Fruit fly (Drosophila melanogaster) whole organism, adult: ENCODE results near the gene nAChRbeta1.

Source experiments
- CG11617 ChIP-seq: fragments of 200-800 bp; sonication (Bioruptor generic); optimal IDR thresholded peaks from 2 replicates; lab custom pipeline; 2017; ENCODE audit warnings: mild to moderate bottlenecking, missing biosample characterization, missing genetic modification reagents, missing genetic modification characterization
- CG12768 ChIP-seq: fragments of 200-800 bp; sonication (Bioruptor generic); optimal IDR thresholded peaks from 2 replicates; lab custom pipeline; 2017; ENCODE audit warnings: missing biosample characterization, missing genetic modification characterization, mild to moderate bottlenecking, moderate library complexity, missing genetic modification reagents
- CG14711 ChIP-seq: fragments of 200-800 bp; sonication (Bioruptor generic); optimal IDR thresholded peaks from 2 replicates; lab custom pipeline; 2018; ENCODE audit warnings: missing biosample characterization, mild to moderate bottlenecking, missing genetic modification characterization, moderate library complexity
- CG1620 ChIP-seq: fragments of 200-800 bp; sonication (Bioruptor generic); optimal IDR thresholded peaks from 2 replicates; lab custom pipeline; 2016; ENCODE audit warnings: missing biosample characterization, missing genetic modification characterization
- CG33017 ChIP-seq: fragments of 200-800 bp; sonication (Bioruptor generic); optimal IDR thresholded peaks from 2 replicates; lab custom pipeline; 2018; ENCODE audit warnings: missing biosample characterization, mild to moderate bottlenecking, missing genetic modification characterization, moderate library complexity
- CG5204 ChIP-seq: fragments of 200-800 bp; sonication (Bioruptor generic); optimal IDR thresholded peaks from 2 replicates; lab custom pipeline; 2016; ENCODE audit warnings: missing biosample characterization, missing genetic modification characterization
- CG7045 ChIP-seq: fragments of 200-800 bp; sonication (Bioruptor generic); optimal IDR thresholded peaks from 2 replicates; lab custom pipeline; 2017; ENCODE audit warnings: missing biosample characterization, mild to moderate bottlenecking, missing genetic modification characterization
- CG7101 ChIP-seq: fragments of 200-800 bp; sonication (Bioruptor generic); optimal IDR thresholded peaks from 2 replicates; lab custom pipeline; 2018; ENCODE audit warnings: missing biosample characterization, mild to moderate bottlenecking, missing genetic modification characterization, moderate library complexity
- Clk ChIP-seq: fragments of 200-800 bp; sonication (Bioruptor generic); optimal IDR thresholded peaks from 2 replicates; lab custom pipeline; 2017; ENCODE audit warnings: missing biosample characterization, missing genetic modification characterization
- Crg-1 ChIP-seq: fragments of 200-800 bp; sonication (Bioruptor generic); optimal IDR thresholded peaks from 2 replicates; lab custom pipeline; 2016; ENCODE audit warnings: missing biosample characterization, missing genetic modification characterization
- Hr96 ChIP-seq: fragments of 200-800 bp; sonication (Bioruptor generic); optimal IDR thresholded peaks from 2 replicates; lab custom pipeline; 2016; ENCODE audit warnings: missing biosample characterization, missing genetic modification characterization
- Mnt ChIP-seq: fragments of 200-800 bp; sonication (Bioruptor generic); optimal IDR thresholded peaks from 2 replicates; lab custom pipeline; 2016; ENCODE audit warnings: missing biosample characterization, mild to moderate bottlenecking, missing genetic modification characterization
- bab1 ChIP-seq: fragments of 200-800 bp; sonication (Bioruptor generic); optimal IDR thresholded peaks from 3 replicates; lab custom pipeline; 2019; ENCODE audit warnings: missing biosample characterization, mild to moderate bottlenecking, missing genetic modification characterization, moderate library complexity
- cic ChIP-seq: fragments of 200-800 bp; sonication (Bioruptor generic); optimal IDR thresholded peaks from 2 replicates; lab custom pipeline; 2017; ENCODE audit warnings: missing biosample characterization, mild to moderate bottlenecking, missing genetic modification characterization, moderate library complexity
- cnc ChIP-seq, 2 experiments: fragments of >200 bp; optimal IDR thresholded peaks; 2 replicates each; lab custom pipeline; 2017
- kay ChIP-seq: fragments of 200-800 bp; sonication (Bioruptor generic); peaks from one replicate; lab custom pipeline; 2016; ENCODE audit warnings: missing biosample characterization, missing genetic modification characterization, borderline replicate concordance
- ovo ChIP-seq: fragments of 200-800 bp; sonication (Bioruptor generic); optimal IDR thresholded peaks from 2 replicates; lab custom pipeline; 2016; ENCODE audit warnings: missing biosample characterization, missing genetic modification characterization
- pad ChIP-seq: fragments of 200-800 bp; sonication (Bioruptor generic); optimal IDR thresholded peaks from 3 replicates; lab custom pipeline; 2017; ENCODE audit warnings: missing biosample characterization, missing genetic modification characterization, mild to moderate bottlenecking, moderate library complexity, missing genetic modification reagents
- tj ChIP-seq: fragments of 200-800 bp; sonication (Bioruptor generic); optimal IDR thresholded peaks from 3 replicates; lab custom pipeline; 2017; ENCODE audit warnings: missing biosample characterization, mild to moderate bottlenecking, missing genetic modification characterization, moderate library complexity
- toe ChIP-seq: fragments of 200-800 bp; sonication (Bioruptor generic); optimal IDR thresholded peaks from 2 replicates; lab custom pipeline; 2016; ENCODE audit warnings: missing biosample characterization, missing genetic modification characterization

The nAChRbeta1 gene

DNA sequence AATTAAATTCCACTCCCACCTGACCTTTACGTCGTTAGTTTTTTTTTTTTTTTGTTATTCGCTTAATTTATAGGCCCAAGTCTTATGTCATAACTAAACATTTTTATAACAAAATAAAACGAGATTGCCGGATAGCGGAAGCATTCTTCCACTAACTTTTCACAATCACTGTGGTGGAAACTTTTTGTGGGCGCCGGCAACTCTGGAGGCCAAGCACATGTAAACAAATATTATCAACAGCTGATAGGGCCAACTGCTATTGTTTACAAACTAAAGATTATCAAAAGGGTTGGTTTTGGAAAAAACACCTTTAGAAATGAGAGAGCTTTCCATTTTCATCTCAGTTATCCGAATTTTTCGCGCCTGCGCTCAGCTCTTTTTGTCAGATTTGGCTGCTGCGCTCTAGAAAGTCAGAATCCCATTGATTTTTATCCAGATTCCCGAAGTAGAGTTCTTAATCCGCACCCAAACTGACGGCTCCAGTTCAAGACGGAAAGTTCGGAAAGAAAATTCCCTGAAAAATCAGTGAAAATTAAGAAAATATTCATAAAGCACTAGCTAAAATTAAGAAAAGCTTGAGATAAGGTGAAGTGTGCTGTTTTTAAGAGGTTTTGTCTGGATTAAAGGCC, at the start of gene nAChRbeta1:
TSS of gene nAChRbeta1 (plus strand) at position 432 of the 629 bp plus-strand sequence.
- TF ChIP-seq CG12768 (GFP tag; lab: Kevin White, UChicago): no peak
- no peak for TF ChIP-seq CG11617
- peak; percentile 80 for TF ChIP-seq CG14711 (tag; lab: Kevin White, UChicago)

DNA sequence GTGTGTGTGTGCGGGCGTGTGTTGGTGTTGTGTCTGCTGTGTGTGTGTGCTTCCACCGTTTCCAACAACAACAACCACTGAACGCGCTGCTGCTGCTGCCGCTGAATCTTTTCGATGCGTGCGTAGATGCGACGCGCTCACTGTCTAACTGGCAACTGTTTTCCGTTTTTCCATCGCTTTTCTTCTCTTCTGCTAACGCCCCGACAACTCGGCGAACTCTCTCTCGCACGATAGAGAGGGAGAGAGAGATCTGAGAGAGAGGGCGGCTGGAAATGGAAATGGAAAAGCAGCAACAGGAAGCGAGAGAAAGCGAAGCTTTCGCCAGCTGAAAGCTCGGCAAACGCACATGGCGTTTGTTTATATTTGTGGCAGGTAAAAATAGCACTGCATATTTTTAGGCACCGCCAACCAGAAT, 48.9 kb upstream of the nAChRbeta1 start, which contains the start of gene DopEcR:
TSS of gene DopEcR (minus strand) at position 157 of the 415 bp plus-strand sequence.
- peak; percentile 87 for TF ChIP-seq Mnt (GFP tag; lab: Kevin White, UChicago)
- no peak for TF ChIP-seq Clk (GFP tag; lab: Kevin White, UChicago)

DNA sequence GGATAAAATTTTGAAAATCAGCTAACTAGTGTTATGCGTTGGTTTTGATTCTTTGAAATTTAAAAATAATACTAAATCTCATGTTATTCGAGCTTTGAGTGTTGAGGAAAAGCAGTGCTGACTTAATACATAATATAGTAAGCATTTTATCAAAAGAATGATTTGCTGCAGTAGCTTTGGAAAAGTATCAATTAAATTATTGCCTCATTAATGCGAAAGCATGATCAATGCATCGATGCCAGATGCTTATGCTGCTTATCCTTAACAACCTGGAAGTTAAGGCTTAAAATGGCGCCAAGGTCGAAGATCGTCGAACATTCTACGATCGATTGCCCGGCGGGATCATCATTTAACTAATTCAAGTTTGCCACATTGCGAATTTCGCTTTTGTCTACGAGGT, 47.6 kb upstream of the nAChRbeta1 start, which contains the start of gene CG32240:
TSS of gene CG32240 (minus strand) at position 101 of the 400 bp plus-strand sequence.
- TF ChIP-seq bab1 (no peak), toe (GFP tag; lab: Kevin White, UChicago) (no peak), tj (GFP tag; lab: Kevin White, UChicago) (no peak), Crg-1 (GFP tag; lab: Kevin White, UChicago) (no peak), CG12768 (GFP tag; lab: Kevin White, UChicago) (no peak)

DNA sequence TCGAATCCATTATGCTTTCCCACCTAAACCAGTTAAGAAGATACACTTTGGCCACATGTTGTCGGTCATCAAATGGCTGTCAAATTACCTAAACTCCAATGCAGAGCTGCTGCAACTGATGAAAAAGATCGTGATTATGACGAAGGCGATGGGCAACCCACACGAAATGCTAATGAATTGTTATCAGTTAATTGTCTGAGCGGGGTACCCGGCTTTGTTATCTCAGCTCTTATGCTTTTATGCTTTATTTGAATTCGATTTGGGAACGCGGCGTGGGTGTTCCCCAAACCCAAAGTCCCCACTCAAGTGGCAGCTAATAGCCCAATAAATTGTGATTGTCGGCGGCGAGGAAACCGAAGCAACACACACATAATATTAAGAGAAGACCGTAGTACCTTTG, 46.6 kb upstream of the nAChRbeta1 start:
- TF ChIP-seq cnc (optimal IDR thresholded peaks at IDR 0.05; lab: Kevin White, UChicago) (no peak), kay (GFP tag; lab: Kevin White, UChicago) (no peak)

DNA sequence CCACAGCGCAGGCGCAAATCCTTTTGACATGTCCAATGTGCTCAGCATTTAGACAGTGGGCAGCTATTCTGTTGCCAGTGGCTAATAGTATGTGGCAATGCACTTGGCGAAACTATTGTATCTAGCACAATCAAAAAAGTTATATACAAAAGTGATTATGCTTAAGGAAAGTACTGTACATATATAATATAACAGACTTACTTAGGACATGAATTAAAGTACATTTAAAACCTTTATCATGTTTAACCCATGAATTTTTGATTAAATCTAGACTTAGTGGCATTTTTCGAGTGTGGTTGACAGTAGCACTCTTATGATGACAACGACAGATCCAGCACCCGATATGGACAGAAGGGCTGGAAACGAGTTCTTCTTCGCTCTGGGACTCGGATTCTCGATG, 46.0 kb upstream of the nAChRbeta1 start:
- no peak for TF ChIP-seq CG12768 (GFP tag; lab: Kevin White, UChicago)

DNA sequence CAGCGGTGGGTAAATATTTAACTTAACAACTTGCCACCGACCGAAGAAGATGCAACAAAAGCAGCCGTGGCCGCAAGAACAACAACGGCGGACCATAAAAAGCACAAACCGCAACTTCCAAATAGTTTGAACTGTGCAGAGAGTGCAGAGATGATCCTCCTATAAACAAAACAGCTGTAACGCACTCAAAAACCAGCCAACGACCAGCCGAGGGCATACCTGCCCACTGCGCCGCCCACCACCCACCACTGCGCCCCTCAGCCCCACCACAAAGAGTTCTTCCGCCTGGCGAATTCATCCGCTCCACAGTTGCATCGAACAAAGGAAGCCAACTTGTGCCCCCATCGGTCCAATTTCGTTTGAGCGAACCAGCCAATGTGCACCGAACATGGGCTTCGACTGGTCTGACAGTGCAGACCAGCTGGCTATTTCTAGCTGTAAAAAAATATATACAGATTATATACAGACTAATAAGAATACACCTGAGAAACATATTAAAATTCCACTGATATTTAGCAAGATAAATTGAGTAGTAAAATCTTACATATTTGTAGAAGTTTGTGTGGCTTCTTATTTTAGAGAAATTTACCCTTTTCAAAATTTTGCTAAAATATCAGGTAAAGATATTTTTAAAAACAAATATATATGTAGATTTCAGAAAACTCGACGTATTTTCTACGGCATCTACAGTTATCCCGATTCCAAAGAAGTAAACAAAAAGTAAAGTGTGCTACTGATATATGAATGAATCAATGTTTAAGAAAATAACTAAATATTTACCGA, 45.4 kb upstream of the nAChRbeta1 start:
- TF ChIP-seq cnc (optimal IDR thresholded peaks at IDR 0.05; lab: Kevin White, UChicago) (no peak), Mnt (GFP tag; lab: Kevin White, UChicago) (no peak), kay (GFP tag; lab: Kevin White, UChicago) (no peak), CG11617 (no peak), CG33017 (tag; lab: Kevin White, UChicago) (no peak), tj (GFP tag; lab: Kevin White, UChicago) (no peak), CG12768 (GFP tag; lab: Kevin White, UChicago) (no peak), Clk (GFP tag; lab: Kevin White, UChicago) (no peak), CG7045 (GFP tag; lab: Kevin White, UChicago) (no peak), Hr96 (GFP tag; lab: Kevin White, UChicago) (no peak), bab1 (no peak), pad (no peak), CG1620 (GFP tag; lab: Kevin White, UChicago) (no peak), ovo (GFP tag; lab: Kevin White, UChicago) (no peak), cic (GFP tag; lab: Kevin White, UChicago) (no peak)

DNA sequence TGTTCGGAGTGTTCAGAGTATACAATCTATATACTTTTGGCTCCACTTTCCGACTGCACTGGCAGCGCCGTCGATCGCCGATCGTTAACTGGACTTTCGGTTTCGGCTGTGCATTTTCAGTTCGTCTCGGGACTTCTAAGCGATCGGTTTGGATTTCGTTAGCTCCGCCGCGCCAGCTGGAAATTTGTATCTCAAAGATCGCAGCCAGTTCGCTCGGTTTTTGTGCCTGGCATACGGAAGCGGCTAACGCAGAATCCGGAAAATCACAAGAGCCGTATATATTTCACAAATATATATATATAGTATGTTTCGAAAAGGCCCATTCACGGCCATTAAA, 44.9 kb upstream of the nAChRbeta1 start, which contains the start of gene slow:
TSS of gene slow (plus strand) at position 117 of the 337 bp plus-strand sequence.
- TF ChIP-seq ovo (GFP tag; lab: Kevin White, UChicago) (no peak), Clk (GFP tag; lab: Kevin White, UChicago) (no peak), bab1 (no peak)

DNA sequence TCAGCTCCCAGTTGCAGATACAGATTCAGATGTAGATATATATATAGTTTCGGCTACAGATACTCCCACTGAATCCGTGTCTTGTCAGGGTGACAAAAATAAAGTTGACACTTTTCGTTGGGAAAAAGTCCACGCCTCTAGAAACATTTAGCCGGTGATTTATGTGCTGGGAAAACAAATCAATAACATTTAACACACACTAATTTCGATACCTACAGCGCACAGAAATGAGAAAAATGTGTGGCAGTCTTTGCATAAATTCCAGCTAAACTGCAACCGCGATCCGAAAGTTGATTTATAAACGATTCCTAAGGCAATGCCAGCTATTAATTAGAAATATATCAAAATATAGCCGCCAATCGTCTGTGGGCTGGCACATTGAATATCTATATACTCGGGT, 40.9 kb upstream of the nAChRbeta1 start:
- no peak for TF ChIP-seq pad
- no peak for TF ChIP-seq bab1
- no peak for TF ChIP-seq CG5204 (GFP tag; lab: Kevin White, UChicago)
- no peak for TF ChIP-seq cnc (optimal IDR thresholded peaks at IDR 0.05; lab: Kevin White, UChicago)

DNA sequence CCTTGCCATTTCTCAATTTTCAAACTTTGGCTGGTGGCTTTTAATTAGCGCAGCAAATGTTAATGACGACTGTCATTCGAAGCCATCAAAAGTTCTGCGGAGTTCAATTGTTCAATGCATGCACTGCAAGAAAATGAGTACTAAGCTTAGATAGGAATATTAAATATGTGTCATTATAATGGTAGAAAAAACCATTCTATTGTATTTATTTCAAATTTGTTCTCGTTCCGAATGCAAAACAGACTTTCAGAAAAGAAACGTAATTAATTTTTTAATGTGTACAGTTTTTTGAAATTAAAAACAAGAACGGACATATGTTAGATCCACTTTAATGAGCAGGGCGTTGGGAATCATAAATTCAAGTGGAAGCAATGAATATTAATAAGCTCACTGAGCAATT, 40.0 kb upstream of the nAChRbeta1 start:
- TF ChIP-seq CG33017 (tag; lab: Kevin White, UChicago) (no peak), CG7101 (no peak), CG12768 (GFP tag; lab: Kevin White, UChicago) (no peak), cnc (optimal IDR thresholded peaks at IDR 0.05; lab: Kevin White, UChicago) (no peak), Mnt (GFP tag; lab: Kevin White, UChicago) (no peak), bab1 (no peak), CG1620 (GFP tag; lab: Kevin White, UChicago) (no peak), CG11617 (no peak)
